Worm (Caenorhabditis elegans): ENCODE measurements around the gene C14B9.3.

The C14B9.3 gene

DNA sequence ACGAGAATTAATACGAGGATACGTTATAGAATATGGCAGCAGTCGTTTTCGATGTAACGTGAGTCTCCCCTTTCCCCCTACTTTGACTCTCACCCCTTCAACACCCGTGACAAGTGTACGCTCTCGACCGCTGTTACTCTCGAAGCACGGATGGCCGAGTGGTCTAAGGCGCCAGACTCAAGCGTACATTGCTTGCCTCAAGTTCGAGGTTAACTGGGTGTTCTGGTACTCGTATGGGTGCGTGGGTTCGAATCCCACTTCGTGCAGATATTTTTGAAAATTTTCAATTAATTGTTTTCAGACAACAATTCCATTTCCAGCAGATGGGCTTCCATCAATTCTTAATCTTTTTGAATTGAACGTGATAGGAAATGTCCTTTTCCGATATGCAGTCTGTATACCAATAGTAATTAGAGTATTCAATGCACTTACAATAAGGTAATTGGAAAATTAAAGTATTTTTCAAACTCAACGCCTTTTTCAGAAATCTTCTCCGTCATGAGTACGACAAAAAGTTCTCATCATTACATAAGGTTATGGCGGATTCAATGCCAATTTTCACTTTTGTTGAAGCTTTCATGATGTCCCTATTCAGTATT, 968 bp downstream of the C14B9.3 start:
- TF ChIP-seq nhr-237 (tag; optimal IDR thresholded peaks at IDR 0.05) (no peak), nhr-6 (tag; optimal IDR thresholded peaks at IDR 0.05) (no peak), gmeb-1 (tag; optimal IDR thresholded peaks at IDR 0.05) (peak; percentile 66), ztf-1 (GFP tag; conservative IDR thresholded peaks at IDR 0.05) (no peak), nhr-129 (tag; optimal IDR thresholded peaks at IDR 0.05) (peak; percentile 84), Y55F3AM.14 (GFP tag; optimal IDR thresholded peaks at IDR 0.05) (peak; percentile 61), sem-4 (tag; optimal IDR thresholded peaks at IDR 0.05) (peak; percentile 48), C34F6.9 (tag; optimal IDR thresholded peaks at IDR 0.05) (peak; percentile 75), skn-1 (tag; optimal IDR thresholded peaks at IDR 0.05) (no peak), snpc-4 (tag; optimal IDR thresholded peaks at IDR 0.05) (peak; percentile 0), sma-9 (GFP tag; optimal IDR thresholded peaks at IDR 0.05) (peak; percentile 66), sma-9 (tag; optimal IDR thresholded peaks at IDR 0.05) (no peak), aly-2 (tag; optimal IDR thresholded peaks at IDR 0.05) (no peak), egl-27 (tag; optimal IDR thresholded peaks at IDR 0.05) (peak; percentile 8), ZK546.5 (tag; optimal IDR thresholded peaks at IDR 0.05) (no peak), lin-13 (GFP tag; optimal IDR thresholded peaks at IDR 0.05) (peak; percentile 70), ztf-4 (tag; optimal IDR thresholded peaks at IDR 0.05) (peak; percentile 47), mbf-1 (tag; optimal IDR thresholded peaks at IDR 0.05) (no peak), zag-1 (tag; optimal IDR thresholded peaks at IDR 0.05) (no peak), nhr-21 (tag; optimal IDR thresholded peaks at IDR 0.05) (peak; percentile 82), alr-1 (tag; optimal IDR thresholded peaks at IDR 0.05) (no peak), lin-11 (tag; optimal IDR thresholded peaks at IDR 0.05) (peak; percentile 59), ztf-11 (tag; optimal IDR thresholded peaks at IDR 0.05) (no peak), unc-62 (GFP tag; optimal IDR thresholded peaks at IDR 0.05) (no peak), unc-39 (tag; optimal IDR thresholded peaks at IDR 0.05) (no peak), lsy-2 (tag; optimal IDR thresholded peaks at IDR 0.05) (peak; percentile 73 to 81), fos-1 (tag; optimal IDR thresholded peaks at IDR 0.05) (peak; percentile 33), nhr-25 (tag; optimal IDR thresholded peaks at IDR 0.05) (peak; percentile 20), ceh-16 (tag; optimal IDR thresholded peaks at IDR 0.05) (peak; percentile 8), nhr-11 (tag; optimal IDR thresholded peaks at IDR 0.05) (no peak), sma-3 (GFP tag; optimal IDR thresholded peaks at IDR 0.05) (peak; percentile 67), mab-5 (tag; optimal IDR thresholded peaks at IDR 0.05) (no peak), elt-3 (tag; optimal IDR thresholded peaks at IDR 0.05) (no peak), unc-55 (GFP tag; optimal IDR thresholded peaks at IDR 0.05) (peak; percentile 59), F13H6.1 (tag; optimal IDR thresholded peaks at IDR 0.05) (peak; percentile 63), crh-2 (tag; optimal IDR thresholded peaks at IDR 0.05) (peak; percentile 51)

DNA sequence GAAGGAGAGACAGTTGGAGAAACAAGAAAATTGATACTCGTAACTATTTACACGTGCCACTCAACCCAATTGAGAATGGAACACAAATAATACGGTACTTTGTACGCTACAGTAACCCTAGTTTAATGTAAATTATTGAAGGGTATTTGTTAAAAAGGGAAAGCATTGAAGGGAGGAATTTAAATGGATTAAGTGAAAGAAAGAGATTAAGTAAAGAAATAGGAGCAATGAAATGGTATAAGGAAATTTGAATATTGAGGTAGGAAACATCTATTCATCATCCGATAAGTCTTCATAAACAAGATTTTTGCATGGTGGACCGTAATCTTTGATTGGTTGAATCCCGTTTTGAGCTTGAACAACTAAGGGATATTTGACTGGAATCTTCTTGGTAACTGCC, 2.8 kb downstream of the C14B9.3 start:
- TF ChIP-seq aly-2 (tag; optimal IDR thresholded peaks at IDR 0.05) (no peak), F13H6.1 (tag; optimal IDR thresholded peaks at IDR 0.05) (no peak), ceh-16 (tag; optimal IDR thresholded peaks at IDR 0.05) (no peak), ceh-82 (tag; optimal IDR thresholded peaks at IDR 0.05) (no peak), skn-1 (tag; optimal IDR thresholded peaks at IDR 0.05) (no peak), nhr-23 (tag; optimal IDR thresholded peaks at IDR 0.05) (no peak), ama-1 (optimal IDR thresholded peaks at IDR 0.05) (no peak), lin-13 (GFP tag; optimal IDR thresholded peaks at IDR 0.05) (no peak), mbf-1 (tag; optimal IDR thresholded peaks at IDR 0.05) (no peak), unc-39 (tag; optimal IDR thresholded peaks at IDR 0.05) (no peak), zag-1 (tag; optimal IDR thresholded peaks at IDR 0.05) (no peak), nhr-25 (tag; optimal IDR thresholded peaks at IDR 0.05) (no peak), mab-5 (tag; optimal IDR thresholded peaks at IDR 0.05) (no peak), nhr-129 (tag; optimal IDR thresholded peaks at IDR 0.05) (no peak), nhr-237 (tag; optimal IDR thresholded peaks at IDR 0.05) (no peak), lin-39 (tag; optimal IDR thresholded peaks at IDR 0.05) (no peak)

DNA sequence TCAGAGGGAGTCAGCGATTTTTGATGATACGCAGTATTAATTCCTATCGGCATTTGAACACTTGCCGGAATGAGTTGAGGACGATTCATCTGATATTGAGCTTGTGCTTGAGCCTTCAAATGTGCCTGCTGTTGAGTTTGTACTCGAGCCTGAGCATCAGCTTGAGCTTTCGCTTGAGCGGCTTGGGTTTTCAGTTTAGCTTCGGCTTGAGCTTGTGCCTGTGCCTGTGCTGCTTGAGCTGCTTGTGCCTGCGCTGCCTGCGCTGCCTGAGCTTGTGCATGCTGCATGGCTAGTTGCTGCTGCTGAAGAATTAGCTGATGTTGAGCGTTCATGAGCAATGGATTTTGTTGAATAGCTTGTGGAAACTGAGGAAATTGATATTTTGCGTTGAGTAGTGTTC, 7.3 kb downstream of the C14B9.3 start:
- TF ChIP-seq nhr-23 (tag; optimal IDR thresholded peaks at IDR 0.05) (no peak), lsy-2 (tag; optimal IDR thresholded peaks at IDR 0.05) (no peak), unc-55 (GFP tag; optimal IDR thresholded peaks at IDR 0.05) (no peak), sem-4 (tag; optimal IDR thresholded peaks at IDR 0.05) (no peak), nhr-77 (tag; optimal IDR thresholded peaks at IDR 0.05) (no peak), R02D3.7 (tag; optimal IDR thresholded peaks at IDR 0.05) (no peak), ama-1 (optimal IDR thresholded peaks at IDR 0.05) (no peak), lin-11 (tag; optimal IDR thresholded peaks at IDR 0.05) (no peak), nhr-6 (tag; optimal IDR thresholded peaks at IDR 0.05) (no peak), mbf-1 (tag; optimal IDR thresholded peaks at IDR 0.05) (no peak), ceh-82 (tag; optimal IDR thresholded peaks at IDR 0.05) (no peak), lin-39 (tag; optimal IDR thresholded peaks at IDR 0.05) (no peak), gmeb-1 (tag; optimal IDR thresholded peaks at IDR 0.05) (no peak)
